Fruit fly (Drosophila melanogaster) whole organism, embryonic: ENCODE results near the gene Acf.

ENCODE experiments used
- Awh ChIP-seq: fragments of 200-800 bp; sonication (Bioruptor generic); IDR thresholded peaks from 2 replicates; pipeline ENCODE4, ENCODE4 v1.3.6; 2022; ENCODE audit warnings: missing biosample characterization, missing genetic modification characterization
- BEAF-32 ChIP-seq: fragments of 200-800 bp; sonication (Bioruptor generic); optimal IDR thresholded peaks from 3 replicates; lab custom pipeline; 2017; ENCODE audit warnings: missing biosample characterization, missing genetic modification characterization, mild to moderate bottlenecking, moderate library complexity, missing genetic modification reagents
- C15 ChIP-seq: fragments of 200-800 bp; sonication (Bioruptor generic); IDR thresholded peaks from 3 replicates; pipeline ENCODE4 v1.3.6; 2022; ENCODE audit warnings: missing biosample characterization, missing genetic modification characterization
- CG10321 ChIP-seq: fragments of 200-800 bp; sonication (Bioruptor generic); IDR thresholded peaks from 2 replicates; pipeline ENCODE4 v1.3.6; 2022; ENCODE audit warnings: missing biosample characterization, missing genetic modification characterization
- CG10959 ChIP-seq: fragments of 200-800 bp; sonication (Bioruptor generic); IDR thresholded peaks from 2 replicates; pipeline ENCODE4 v1.3.6; 2022; ENCODE audit warnings: missing biosample characterization, missing genetic modification characterization
- CG11085 ChIP-seq: fragments of 200-800 bp; sonication (Bioruptor generic); IDR thresholded peaks from 2 replicates; pipeline ENCODE4 v1.3.6; 2022; ENCODE audit warnings: missing biosample characterization, missing genetic modification characterization
- CG11093 ChIP-seq: fragments of 200-800 bp; sonication (Bioruptor generic); IDR thresholded peaks from 3 replicates; pipeline ENCODE4 v1.3.6; 2022; ENCODE audit warnings: missing biosample characterization, missing genetic modification characterization
- CG11696 ChIP-seq: fragments of 200-800 bp; sonication (Bioruptor generic); IDR thresholded peaks from 2 replicates; pipeline ENCODE4 v1.3.6; 2022; ENCODE audit warnings: missing biosample characterization, missing genetic modification characterization
- CG15011 ChIP-seq: fragments of 200-800 bp; sonication (Bioruptor generic); optimal IDR thresholded peaks from 3 replicates; lab custom pipeline; 2018; ENCODE audit warnings: missing biosample characterization, mild to moderate bottlenecking, missing genetic modification characterization
- CG15601 ChIP-seq: fragments of 200-800 bp; sonication (Bioruptor generic); optimal IDR thresholded peaks from 3 replicates; lab custom pipeline; 2019; ENCODE audit warnings: missing biosample characterization, mild to moderate bottlenecking, missing genetic modification characterization, moderate library complexity
- CG1603 ChIP-seq: fragments of 200-800 bp; sonication (Bioruptor generic); optimal IDR thresholded peaks from 2 replicates; lab custom pipeline; 2019; ENCODE audit warnings: missing biosample characterization, mild to moderate bottlenecking, missing genetic modification characterization, moderate library complexity
- CG17328 ChIP-seq: fragments of 200-800 bp; sonication (Bioruptor generic); IDR thresholded peaks from 2 replicates; pipeline ENCODE4 v1.3.6; 2022; ENCODE audit warnings: missing biosample characterization, missing genetic modification characterization
- CG17802 ChIP-seq: fragments of 200-800 bp; sonication (Bioruptor generic); optimal IDR thresholded peaks from 2 replicates; lab custom pipeline; 2018; ENCODE audit warnings: missing biosample characterization, mild to moderate bottlenecking, missing genetic modification characterization, moderate library complexity
- CG1832 ChIP-seq: fragments of 200-800 bp; sonication (Bioruptor generic); optimal IDR thresholded peaks from 2 replicates; lab custom pipeline; 2017; ENCODE audit warnings: missing biosample characterization, mild to moderate bottlenecking, missing genetic modification characterization, inconsistent platforms
- CG2129 ChIP-seq: fragments of 200-800 bp; sonication (Bioruptor generic); IDR thresholded peaks from 2 replicates; pipeline ENCODE4 v1.3.6; 2022; ENCODE audit warnings: missing biosample characterization, missing genetic modification characterization; ENCODE audit not compliant: partially characterized antibody
- CG2199 ChIP-seq: fragments of 200-800 bp; sonication (Bioruptor generic); IDR thresholded peaks from 3 replicates; pipeline ENCODE4 v1.3.6; 2022; ENCODE audit warnings: missing biosample characterization, missing genetic modification characterization
- CG33213 ChIP-seq: fragments of 200-800 bp; sonication (Bioruptor generic); optimal IDR thresholded peaks from 3 replicates; lab custom pipeline; 2016; ENCODE audit warnings: missing biosample characterization, missing genetic modification characterization
- CG5245 ChIP-seq: fragments of 200-800 bp; sonication (Bioruptor generic); optimal IDR thresholded peaks from 3 replicates; lab custom pipeline; 2016; ENCODE audit warnings: missing biosample characterization, missing genetic modification characterization
- CG9817 ChIP-seq: fragments of 200-800 bp; sonication (Bioruptor generic); optimal IDR thresholded peaks from 2 replicates; lab custom pipeline; 2018; ENCODE audit warnings: missing biosample characterization, mild to moderate bottlenecking, missing genetic modification characterization, moderate library complexity
- CG9876 ChIP-seq: fragments of 200-800 bp; sonication (Bioruptor generic); optimal IDR thresholded peaks from 2 replicates; lab custom pipeline; 2016; ENCODE audit warnings: missing biosample characterization, missing genetic modification characterization
- CTCF ChIP-seq: fragments of 200-800 bp; sonication (Bioruptor generic); optimal IDR thresholded peaks from 2 replicates; lab custom pipeline; 2017; ENCODE audit warnings: missing biosample characterization, mild to moderate bottlenecking, missing genetic modification characterization, moderate library complexity
- Camta ChIP-seq: fragments of 200-800 bp; sonication (Bioruptor generic); optimal IDR thresholded peaks from 2 replicates; lab custom pipeline; 2016; ENCODE audit warnings: missing biosample characterization, missing genetic modification characterization
- CoRest ChIP-seq: fragments of 200-800 bp; sonication (Bioruptor generic); optimal IDR thresholded peaks from 3 replicates; lab custom pipeline; 2018; ENCODE audit warnings: missing biosample characterization, mild to moderate bottlenecking, missing genetic modification characterization, moderate library complexity
- Elba2 ChIP-seq: fragments of 200-800 bp; sonication (Bioruptor generic); optimal IDR thresholded peaks from 3 replicates; lab custom pipeline; 2016; ENCODE audit warnings: missing biosample characterization, missing genetic modification characterization
- Hmr ChIP-seq: fragments of 200-800 bp; sonication (Bioruptor generic); optimal IDR thresholded peaks from 3 replicates; lab custom pipeline; 2017; ENCODE audit warnings: mild to moderate bottlenecking, missing biosample characterization, missing genetic modification reagents, missing genetic modification characterization
- Meics ChIP-seq: fragments of 200-800 bp; sonication (Bioruptor generic); optimal IDR thresholded peaks from 2 replicates; lab custom pipeline; 2017; ENCODE audit warnings: missing biosample characterization, mild to moderate bottlenecking, missing genetic modification characterization
- Mrtf ChIP-seq: fragments of 200-800 bp; sonication (Bioruptor generic); IDR thresholded peaks from 3 replicates; pipeline ENCODE4 v1.3.6; 2022; ENCODE audit warnings: missing biosample characterization, missing genetic modification characterization
- NFAT ChIP-seq: fragments of 200-800 bp; sonication (Bioruptor generic); IDR thresholded peaks from 2 replicates; pipeline ENCODE4 v1.3.6; 2022; ENCODE audit warnings: missing biosample characterization, missing genetic modification characterization
- NK7.1 ChIP-seq: fragments of 200-800 bp; sonication (Bioruptor generic); optimal IDR thresholded peaks from 3 replicates; lab custom pipeline; 2016; ENCODE audit warnings: missing biosample characterization, missing genetic modification characterization
- Taf1 ChIP-seq: fragments of 200-800 bp; sonication (Bioruptor generic); IDR thresholded peaks from 2 replicates; pipeline ENCODE4 v1.3.6; 2022; ENCODE audit warnings: missing biosample characterization, missing genetic modification characterization
- ab ChIP-seq: fragments of 200-800 bp; sonication (Bioruptor generic); optimal IDR thresholded peaks from 2 replicates; lab custom pipeline; 2016; ENCODE audit warnings: missing biosample characterization, missing genetic modification characterization
- bab2 ChIP-seq: fragments of 200-800 bp; sonication (Bioruptor generic); optimal IDR thresholded peaks from 2 replicates; lab custom pipeline; 2016; ENCODE audit warnings: missing biosample characterization, missing genetic modification characterization
- caup ChIP-seq: fragments of 200-800 bp; sonication (Bioruptor generic); optimal IDR thresholded peaks from 3 replicates; lab custom pipeline; 2017; ENCODE audit warnings: missing biosample characterization, mild to moderate bottlenecking, missing genetic modification characterization, moderate library complexity; ENCODE audit not compliant: severe bottlenecking
- crp ChIP-seq, 2 experiments: fragments of 200-800 bp; sonication (Bioruptor generic); optimal IDR thresholded peaks; 2 replicates in 1 of 2; 3 replicates in 1 of 2; lab custom pipeline; 2017; ENCODE audit warnings: missing biosample characterization in 2 of 2, missing genetic modification characterization in 2 of 2, mild to moderate bottlenecking in 1 of 2, moderate library complexity in 1 of 2
- fd64A ChIP-seq: fragments of 200-800 bp; sonication (Bioruptor generic); optimal IDR thresholded peaks from 3 replicates; lab custom pipeline; 2018; ENCODE audit warnings: missing biosample characterization, mild to moderate bottlenecking, missing genetic modification characterization
- grau ChIP-seq: fragments of 200-800 bp; optimal IDR thresholded peaks from 3 replicates; lab custom pipeline; 2019; ENCODE audit warnings: missing biosample characterization, mild to moderate bottlenecking, missing genetic modification characterization, moderate library complexity
- ham ChIP-seq: fragments of 200-800 bp; sonication (Bioruptor generic); IDR thresholded peaks from 2 replicates; pipeline ENCODE4 v1.3.6; 2022; ENCODE audit warnings: missing biosample characterization, missing genetic modification characterization
- hbn ChIP-seq: fragments of 200-800 bp; sonication (Bioruptor generic); IDR thresholded peaks from 2 replicates; pipeline ENCODE4 v1.3.6; 2022; ENCODE audit warnings: missing biosample characterization, missing genetic modification characterization; ENCODE audit not compliant: partially characterized antibody
- hkb ChIP-seq, 2 experiments: fragments of 200-800 bp in 1 of 2; fragments of >200 bp in 1 of 2; sonication (Bioruptor generic) in 1 of 2; IDR thresholded peaks in 1 of 2; optimal IDR thresholded peaks in 1 of 2; 2 replicates each; pipeline versions ENCODE4 v1.3.6 to Lab custom; 2017 to 2022; ENCODE audit warnings: missing biosample characterization in 1 of 2, missing genetic modification characterization in 1 of 2
- inv ChIP-seq: fragments of 200-800 bp; sonication (Bioruptor generic); IDR thresholded peaks from 2 replicates; pipeline ENCODE4 v1.3.6; 2022; ENCODE audit warnings: missing biosample characterization, missing genetic modification characterization; ENCODE audit not compliant: partially characterized antibody
- klu ChIP-seq: fragments of 200-800 bp; sonication (Bioruptor generic); IDR thresholded peaks from 2 replicates; pipeline ENCODE4 v1.3.6; 2022; ENCODE audit warnings: missing biosample characterization, missing genetic modification characterization
- lilli ChIP-seq: fragments of 200-800 bp; sonication (Bioruptor generic); optimal IDR thresholded peaks from 3 replicates; lab custom pipeline; 2016; ENCODE audit warnings: missing biosample characterization, missing genetic modification characterization
- pnt ChIP-seq: fragments of 200-800 bp; sonication (Bioruptor generic); optimal IDR thresholded peaks from 3 replicates; lab custom pipeline; 2016; ENCODE audit warnings: missing biosample characterization, missing genetic modification characterization
- prd ChIP-seq, 3 experiments: fragments of >200 bp in 2 of 3; fragments of 200-800 bp in 1 of 3; sonication (Bioruptor generic) in 1 of 3; optimal IDR thresholded peaks in 2 of 3; IDR thresholded peaks in 1 of 3; 2 replicates in 2 of 3; 3 replicates in 1 of 3; pipeline versions ENCODE4 v1.3.6 to Lab custom; 2017 to 2022; ENCODE audit warnings: missing biosample characterization in 1 of 3, missing genetic modification characterization in 1 of 3
- sd ChIP-seq: fragments of 200-800 bp; sonication (Bioruptor generic); optimal IDR thresholded peaks from 3 replicates; lab custom pipeline; 2018; ENCODE audit warnings: missing biosample characterization, mild to moderate bottlenecking, missing genetic modification characterization, moderate library complexity
- slbo ChIP-seq: fragments of 200-800 bp; sonication (Bioruptor generic); IDR thresholded peaks from 2 replicates; pipeline ENCODE4 v1.3.6; 2022; ENCODE audit warnings: missing biosample characterization, missing genetic modification characterization
- tgo ChIP-seq: fragments of 200-800 bp; sonication (Bioruptor generic); IDR thresholded peaks from 3 replicates; pipeline ENCODE4 v1.3.6; 2022; ENCODE audit warnings: missing biosample characterization, missing genetic modification characterization
- trh ChIP-seq: fragments of 200-800 bp; sonication (Bioruptor generic); optimal IDR thresholded peaks from 2 replicates; lab custom pipeline; 2016; ENCODE audit warnings: missing biosample characterization, missing genetic modification characterization

Gene Acf

dm6 chr3R:31776583-31777362 lies 17.0 kb upstream of the Acf start, which contains the start of the genes CG2126 and faf (continued):
- TF ChIP-seq CG11696 (peak; percentile 51), prd (optimal IDR thresholded peaks at IDR 0.05; lab: Kevin White, UChicago) (no peak), prd (GFP tag; IDR thresholded peaks at IDR 0.05; lab: Robert Waterston, UW) (peak; percentile 84), hkb (optimal IDR thresholded peaks at IDR 0.05; lab: Kevin White, UChicago) (no peak), hkb (GFP tag; IDR thresholded peaks at IDR 0.05; lab: Robert Waterston, UW) (peak; percentile 79), CG15601 (tag; lab: Kevin White, UChicago) (peak; percentile 74), slbo (GFP tag; lab: Robert Waterston, UW) (peak; percentile 86), BEAF-32 (GFP tag; lab: Kevin White, UChicago) (peak; percentile 62), CG10321 (no peak), caup (GFP tag; lab: Kevin White, UChicago) (peak; percentile 73), hbn (GFP tag; lab: Robert Waterston, UW) (no peak; the same call in 1 of the 2 replicates), trh (GFP tag; lab: Kevin White, UChicago) (peak; percentile 63), Awh (0 out of 2 replicates have a peak, but pooled peaks have one; percentile 48), tgo (peak; percentile 75), CG5245 (GFP tag; lab: Kevin White, UChicago) (peak; percentile 70), CG1603 (tag; lab: Kevin White, UChicago) (no peak), CG2129 (GFP tag; lab: Robert Waterston, UW) (peak; percentile 16; the same call in 1 of the 2 replicates), CG2199 (GFP tag; lab: Robert Waterston, UW) (no peak), pnt (GFP tag; lab: Kevin White, UChicago) (peak; percentile 32), sd (tag; lab: Kevin White, UChicago) (no peak), NK7.1 (peak; percentile 42), NFAT (peak; percentile 85), CG9817 (tag; lab: Kevin White, UChicago) (peak; percentile 84), Taf1 (GFP tag; lab: Robert Waterston, UW) (peak; percentile 57), CG15011 (GFP tag; lab: Kevin White, UChicago) (peak; percentile 59), C15 (GFP tag; lab: Robert Waterston, UW) (0 out of 3 replicates have a peak, but pooled peaks have one; percentile 65), ab (GFP tag; lab: Kevin White, UChicago) (no peak), CoRest (peak; percentile 86), CG17802 (tag; lab: Kevin White, UChicago) (peak; percentile 35), Mrtf (GFP tag; lab: Robert Waterston, UW) (peak; percentile 47; the same call in 1 of the 3 replicates), crp (GFP tag; optimal IDR thresholded peaks at IDR 0.05; lab: Kevin White, UChicago) (peak in 1 of 2 experiments; percentile 41), Elba2 (GFP tag; lab: Kevin White, UChicago) (peak; percentile 65), Meics (GFP tag; lab: Kevin White, UChicago) (peak; percentile 74), CG1832 (no peak), CG11085 (GFP tag; lab: Robert Waterston, UW) (peak; percentile 60; the same call in 1 of the 2 replicates), bab2 (GFP tag; lab: Kevin White, UChicago) (peak; percentile 52), CG9876 (GFP tag; lab: Kevin White, UChicago) (peak; percentile 12), Hmr (GFP tag; lab: Kevin White, UChicago) (peak; percentile 77), ham (GFP tag; lab: Robert Waterston, UW) (no peak), grau (tag; lab: Kevin White, UChicago) (peak; percentile 79), klu (GFP tag; lab: Robert Waterston, UW) (peak; percentile 63; the same call in 1 of the 2 replicates), CG10959 (no peak), CG33213 (peak; percentile 24), CG11093 (GFP tag; lab: Robert Waterston, UW) (peak; percentile 62; the same call in 2 of the 3 replicates), lilli (GFP tag; lab: Kevin White, UChicago) (peak; percentile 73), inv (peak; percentile 31; the same call in 1 of the 2 replicates), CG17328 (GFP tag; lab: Robert Waterston, UW) (peak; percentile 76), Camta (GFP tag; lab: Kevin White, UChicago) (peak; percentile 23), fd64A (GFP tag; lab: Kevin White, UChicago) (no peak), CTCF (GFP tag; lab: Kevin White, UChicago) (no peak)
